Fruit fly (Drosophila melanogaster): ENCODE data around the gene CG43057.

The CG43057 gene

DNA sequence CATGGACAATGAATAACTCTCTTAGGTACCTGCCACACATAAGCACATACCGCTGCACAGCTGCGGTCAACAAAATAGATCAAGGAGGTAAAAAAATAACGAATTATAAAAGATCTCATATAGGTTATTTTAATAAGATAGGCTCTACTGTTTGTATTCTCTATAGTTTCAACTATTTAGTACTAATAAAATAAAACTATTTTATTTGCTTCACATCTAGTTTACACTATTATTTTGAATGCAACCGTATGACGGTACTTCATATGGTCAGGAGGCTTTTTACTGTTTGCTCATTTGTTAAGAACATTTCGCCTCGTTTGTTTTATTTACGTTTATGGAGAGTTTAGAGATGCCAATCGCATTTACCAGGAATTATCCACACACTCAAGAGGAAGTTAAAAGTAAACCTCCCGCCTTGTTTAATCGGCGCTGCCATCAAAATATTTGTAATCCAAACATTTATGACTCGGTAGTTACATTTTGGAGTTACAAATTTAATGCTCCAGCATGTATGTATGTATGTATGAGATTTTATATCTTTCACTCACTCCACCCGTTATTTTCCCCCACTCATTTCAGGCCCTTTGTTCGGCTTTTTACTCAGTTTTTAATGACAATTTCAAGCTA lies 31.3 kb upstream of the CG43057 start (continued):
- TF ChIP-seq D (optimal IDR thresholded peaks at IDR 0.05) = no peak
- peak; percentile 61 for TF ChIP-seq D (GFP tag; optimal IDR thresholded peaks at IDR 0.05)
- no peak for TF ChIP-seq knrl (GFP tag; IDR thresholded peaks at IDR 0.05; ENCODE audit: partially characterized antibody)
- TF ChIP-seq Dek (tag; optimal IDR thresholded peaks at IDR 0.05) = peak; percentile 36
- TF ChIP-seq CG13123 (GFP tag; optimal IDR thresholded peaks at IDR 0.05) = no peak
- no peak for TF ChIP-seq CG3065 (GFP tag; optimal IDR thresholded peaks at IDR 0.05)
- no peak for TF ChIP-seq CG16779 (GFP tag; IDR thresholded peaks at IDR 0.05)
- TF ChIP-seq wek (GFP tag; optimal IDR thresholded peaks at IDR 0.05) = no peak
- no peak for TF ChIP-seq chinmo (GFP tag; IDR thresholded peaks at IDR 0.05; ENCODE audit: partially characterized antibody)
- peak; percentile 71 for TF ChIP-seq CG17328 (GFP tag; IDR thresholded peaks at IDR 0.05)
- peak; percentile 68 for TF ChIP-seq CG4404 (GFP tag; IDR thresholded peaks at IDR 0.05)
- TF ChIP-seq ken (GFP tag; IDR thresholded peaks at IDR 0.05) = peak; percentile 34; the same call in 1 of the 3 replicates
- TF ChIP-seq aop (GFP tag; IDR thresholded peaks at IDR 0.05) = no peak
- TF ChIP-seq Lhr (GFP tag; optimal IDR thresholded peaks at IDR 0.05) = peak; percentile 19
- no peak for TF ChIP-seq Side (GFP tag; optimal IDR thresholded peaks at IDR 0.05)
- no peak for TF ChIP-seq pzg (GFP tag; optimal IDR thresholded peaks at IDR 0.05)
- peak; percentile 1 for TF ChIP-seq Mad (GFP tag; optimal IDR thresholded peaks at IDR 0.05)
- TF ChIP-seq shn (GFP tag; optimal IDR thresholded peaks at IDR 0.05) = no peak
- TF ChIP-seq dpn (GFP tag; optimal IDR thresholded peaks at IDR 0.05) = peak in 1 of 2 experiments; percentile 47
- no peak for TF ChIP-seq cg (GFP tag; optimal IDR thresholded peaks at IDR 0.05)
- TF ChIP-seq CG7372 (GFP tag; IDR thresholded peaks at IDR 0.05) = peak; percentile 16; the same call in 1 of the 2 replicates
- peak; percentile 70 for TF ChIP-seq CG30403 (GFP tag; optimal IDR thresholded peaks at IDR 0.05)
- TF ChIP-seq CG17612 (GFP tag; IDR thresholded peaks at IDR 0.05) = no peak
- no peak for TF ChIP-seq Doc3 (GFP tag; IDR thresholded peaks at IDR 0.05; ENCODE audit: partially characterized antibody)
- peak in 1 of 3 experiments; percentile 82 for TF ChIP-seq lola (GFP tag; optimal IDR thresholded peaks at IDR 0.05)
- peak; percentile 76 for TF ChIP-seq PHDP (tag; optimal IDR thresholded peaks at IDR 0.05)
- no peak for TF ChIP-seq run (tag; optimal IDR thresholded peaks at IDR 0.05)
- TF ChIP-seq CG15601 (tag; optimal IDR thresholded peaks at IDR 0.05) = peak; percentile 58
- TF ChIP-seq CG6654 (GFP tag; optimal IDR thresholded peaks at IDR 0.05) = no peak
- TF ChIP-seq Atf-2 (GFP tag; optimal IDR thresholded peaks at IDR 0.05) = no peak
- TF ChIP-seq fd102C (GFP tag; optimal IDR thresholded peaks at IDR 0.05) = peak; percentile 64
- peak; percentile 28 for TF ChIP-seq CG30020 (tag; optimal IDR thresholded peaks at IDR 0.05)
- TF ChIP-seq MTF-1 (GFP tag; optimal IDR thresholded peaks at IDR 0.05; ENCODE audit: borderline replicate concordance) = peak; percentile 27
- TF ChIP-seq cad (GFP tag; optimal IDR thresholded peaks at IDR 0.05) = no peak
- TF ChIP-seq exex (tag; optimal IDR thresholded peaks at IDR 0.05) = no peak
- TF ChIP-seq CG14050 (GFP tag; IDR thresholded peaks at IDR 0.05) = peak; percentile 52; the same call in 2 of the 3 replicates
- TF ChIP-seq vvl (GFP tag; IDR thresholded peaks at IDR 0.05) = peak; percentile 79
- TF ChIP-seq Eip74EF (GFP tag; optimal IDR thresholded peaks at IDR 0.05) = peak in 1 of 2 experiments; percentile 56
- no peak for TF ChIP-seq Neu2 (GFP tag; optimal IDR thresholded peaks at IDR 0.05; ENCODE audit: borderline replicate concordance)
- peak; percentile 68 for TF ChIP-seq CG6254 (GFP tag; optimal IDR thresholded peaks at IDR 0.05)
- peak; percentile 64 for TF ChIP-seq CG13424 (tag; optimal IDR thresholded peaks at IDR 0.05)
- no peak for TF ChIP-seq h (optimal IDR thresholded peaks at IDR 0.05)
- TF ChIP-seq CG15479 (GFP tag; optimal IDR thresholded peaks at IDR 0.05) = peak; percentile 85
- TF ChIP-seq Dip2 (GFP tag; IDR thresholded peaks at IDR 0.05) = no peak
- TF ChIP-seq CG2199 (GFP tag; IDR thresholded peaks at IDR 0.05) = peak; percentile 56; the same call in 1 of the 3 replicates
- TF ChIP-seq klu (GFP tag; IDR thresholded peaks at IDR 0.05) = no peak
- TF ChIP-seq Lpt (GFP tag; optimal IDR thresholded peaks at IDR 0.05) = no peak
- peak in 1 of 3 experiments; percentile 57 for TF ChIP-seq Stat92E (GFP tag; optimal IDR thresholded peaks at IDR 0.05)
- TF ChIP-seq CG33213 (GFP tag; optimal IDR thresholded peaks at IDR 0.05) = no peak

Data from whole organism, embryonic.